Fruit fly (Drosophila melanogaster) whole organism, embryonic: ENCODE measurements around the gene CG15894.

Source experiments
- Antp ChIP-seq: fragments of 200-800 bp; sonication (Bioruptor generic); optimal IDR thresholded peaks from 3 replicates; lab custom pipeline; 2016; ENCODE audit warnings: missing biosample characterization, missing genetic modification characterization
- Asciz ChIP-seq: fragments of 200-800 bp; sonication (Bioruptor generic); optimal IDR thresholded peaks from 2 replicates; lab custom pipeline; 2017; ENCODE audit warnings: missing biosample characterization, mild to moderate bottlenecking, missing genetic modification characterization, missing genetic modification reagents
- Atf6 ChIP-seq: fragments of 200-800 bp; sonication (Bioruptor generic); IDR thresholded peaks from 2 replicates; pipeline ENCODE4 v1.3.6; 2022; ENCODE audit warnings: missing biosample characterization, missing genetic modification characterization
- CG10147 ChIP-seq: fragments of 200-800 bp; sonication (Bioruptor generic); optimal IDR thresholded peaks from 2 replicates; lab custom pipeline; 2019; ENCODE audit warnings: missing biosample characterization, mild to moderate bottlenecking, missing genetic modification characterization, moderate library complexity
- CG1024 ChIP-seq: fragments of 200-800 bp; sonication (Bioruptor generic); IDR thresholded peaks from 2 replicates; pipeline ENCODE4 v1.3.6; 2022; ENCODE audit warnings: missing biosample characterization, missing genetic modification characterization
- CG12104 ChIP-seq: fragments of 200-800 bp; sonication (Bioruptor generic); optimal IDR thresholded peaks from 3 replicates; lab custom pipeline; 2016; ENCODE audit warnings: missing biosample characterization, missing genetic modification characterization
- CG12744 ChIP-seq: fragments of 200-800 bp; sonication (Bioruptor generic); optimal IDR thresholded peaks from 2 replicates; lab custom pipeline; 2016; ENCODE audit warnings: missing biosample characterization, missing genetic modification characterization
- CG13287 ChIP-seq: fragments of 200-800 bp; sonication (Bioruptor generic); IDR thresholded peaks from 2 replicates; pipeline ENCODE4 v1.3.6; 2022; ENCODE audit warnings: missing biosample characterization, missing genetic modification characterization; ENCODE audit not compliant: partially characterized antibody
- CG1529 ChIP-seq: fragments of 200-800 bp; sonication (Bioruptor generic); optimal IDR thresholded peaks from 3 replicates; lab custom pipeline; 2018; ENCODE audit warnings: missing biosample characterization, missing genetic modification characterization
- CG17328 ChIP-seq: fragments of 200-800 bp; sonication (Bioruptor generic); IDR thresholded peaks from 2 replicates; pipeline ENCODE4 v1.3.6; 2022; ENCODE audit warnings: missing biosample characterization, missing genetic modification characterization
- CG17802 ChIP-seq: fragments of 200-800 bp; sonication (Bioruptor generic); optimal IDR thresholded peaks from 2 replicates; lab custom pipeline; 2018; ENCODE audit warnings: missing biosample characterization, mild to moderate bottlenecking, missing genetic modification characterization, moderate library complexity
- CG30431 ChIP-seq: fragments of 200-800 bp; sonication (Bioruptor generic); optimal IDR thresholded peaks from 2 replicates; lab custom pipeline; 2017; ENCODE audit warnings: missing biosample characterization, missing genetic modification characterization
- CG31224 ChIP-seq: fragments of 200-800 bp; sonication (Bioruptor generic); IDR thresholded peaks from 2 replicates; pipeline ENCODE4 v1.3.6; 2022; ENCODE audit warnings: missing biosample characterization, missing genetic modification characterization
- CG34376 ChIP-seq: fragments of 200-800 bp; sonication (Bioruptor generic); optimal IDR thresholded peaks from 2 replicates; lab custom pipeline; 2018; ENCODE audit warnings: missing biosample characterization, mild to moderate bottlenecking, missing genetic modification characterization
- CG3995 ChIP-seq: fragments of 200-800 bp; sonication (Bioruptor generic); optimal IDR thresholded peaks from 3 replicates; lab custom pipeline; 2016; ENCODE audit warnings: missing biosample characterization, missing genetic modification characterization
- CG4707 ChIP-seq: fragments of 200-800 bp; sonication (Bioruptor generic); optimal IDR thresholded peaks from 2 replicates; lab custom pipeline; 2018; ENCODE audit warnings: missing biosample characterization, mild to moderate bottlenecking, missing genetic modification characterization, moderate library complexity
- CG6654 ChIP-seq: fragments of 200-800 bp; sonication (Bioruptor generic); optimal IDR thresholded peaks from 2 replicates; lab custom pipeline; 2017; ENCODE audit warnings: missing biosample characterization, mild to moderate bottlenecking, missing genetic modification characterization
- CG7271 ChIP-seq: fragments of 200-800 bp; sonication (Bioruptor generic); optimal IDR thresholded peaks from 2 replicates; lab custom pipeline; 2018; ENCODE audit warnings: missing biosample characterization, mild to moderate bottlenecking, missing genetic modification characterization, moderate library complexity
- CG7839 ChIP-seq: fragments of 200-800 bp; sonication (Bioruptor generic); optimal IDR thresholded peaks from 3 replicates; lab custom pipeline; 2018; ENCODE audit warnings: missing biosample characterization, mild to moderate bottlenecking, missing genetic modification characterization, moderate library complexity
- CG8924 ChIP-seq: fragments of 200-800 bp; optimal IDR thresholded peaks from 3 replicates; lab custom pipeline; 2019; ENCODE audit warnings: missing biosample characterization, mild to moderate bottlenecking, missing genetic modification characterization, moderate library complexity
- CG9727 ChIP-seq: fragments of 200-800 bp; sonication (Bioruptor generic); optimal IDR thresholded peaks from 3 replicates; lab custom pipeline; 2017; ENCODE audit warnings: missing biosample characterization, mild to moderate bottlenecking, missing genetic modification characterization
- CrebB ChIP-seq: fragments of 200-800 bp; sonication (Bioruptor generic); optimal IDR thresholded peaks from 3 replicates; lab custom pipeline; 2018; ENCODE audit warnings: missing biosample characterization, mild to moderate bottlenecking, missing genetic modification characterization
- Dfd ChIP-seq, 2 experiments: fragments of >200 bp; optimal IDR thresholded peaks; 2 replicates each; lab custom pipeline; 2017; ENCODE audit warnings: missing biosample characterization in 2 of 2, missing genetic modification characterization in 2 of 2
- Dp ChIP-seq: fragments of 200-800 bp; sonication (Bioruptor generic); optimal IDR thresholded peaks from 2 replicates; lab custom pipeline; 2018; ENCODE audit warnings: missing biosample characterization, mild to moderate bottlenecking, missing genetic modification characterization, moderate library complexity
- ERR ChIP-seq: fragments of 200-800 bp; sonication (Bioruptor generic); optimal IDR thresholded peaks from 2 replicates; lab custom pipeline; 2016; ENCODE audit warnings: missing biosample characterization, missing genetic modification characterization
- Eip74EF ChIP-seq, 2 experiments: fragments of 200-800 bp in 1 of 2; fragments of >200 bp in 1 of 2; sonication (Bioruptor generic) in 1 of 2; optimal IDR thresholded peaks; 2 replicates each; lab custom pipeline; 2017 to 2019; ENCODE audit warnings: missing biosample characterization in 2 of 2, missing genetic modification characterization in 2 of 2, mild to moderate bottlenecking in 1 of 2, moderate library complexity in 1 of 2
- Lpt ChIP-seq: fragments of >200 bp; optimal IDR thresholded peaks from 2 replicates; lab custom pipeline; 2018; ENCODE audit warnings: missing biosample characterization, missing genetic modification characterization
- Nf-YB ChIP-seq: fragments of 200-800 bp; sonication (Bioruptor generic); optimal IDR thresholded peaks from 3 replicates; lab custom pipeline; 2019; ENCODE audit warnings: missing biosample characterization, mild to moderate bottlenecking, missing genetic modification characterization, moderate library complexity
- Pdp1 ChIP-seq, 2 experiments: fragments of 200-800 bp; sonication (Bioruptor generic); optimal IDR thresholded peaks; 3 replicates each; lab custom pipeline; 2016; ENCODE audit warnings: missing biosample characterization in 2 of 2, missing genetic modification characterization in 2 of 2, mild to moderate bottlenecking in 1 of 2, moderate library complexity in 1 of 2
- Poxn ChIP-seq: fragments of 200-800 bp; sonication (Bioruptor generic); IDR thresholded peaks from 2 replicates; pipeline ENCODE4 v1.3.6; 2022; ENCODE audit warnings: missing biosample characterization, missing genetic modification characterization
- Ravus ChIP-seq: fragments of 200-800 bp; sonication (Bioruptor generic); IDR thresholded peaks from 2 replicates; pipeline ENCODE4 v1.3.6; 2022; ENCODE audit warnings: missing biosample characterization, missing genetic modification characterization
- ash1 ChIP-seq: fragments of 200-800 bp; sonication (Bioruptor generic); optimal IDR thresholded peaks from 2 replicates; lab custom pipeline; 2018; ENCODE audit warnings: missing biosample characterization, mild to moderate bottlenecking, missing genetic modification characterization
- chn ChIP-seq: fragments of 200-800 bp; sonication (Bioruptor generic); optimal IDR thresholded peaks from 2 replicates; lab custom pipeline; 2016; ENCODE audit warnings: missing biosample characterization, missing genetic modification characterization
- dimm ChIP-seq: fragments of 200-800 bp; sonication (Bioruptor generic); IDR thresholded peaks from 2 replicates; pipeline ENCODE4 v1.3.6; 2022; ENCODE audit warnings: missing biosample characterization, missing genetic modification characterization
- disco-r ChIP-seq: fragments of 200-800 bp; sonication (Bioruptor generic); optimal IDR thresholded peaks from 2 replicates; lab custom pipeline; 2016; ENCODE audit warnings: missing biosample characterization, missing genetic modification characterization
- dysf ChIP-seq: fragments of 200-800 bp; sonication (Bioruptor generic); IDR thresholded peaks from 3 replicates; pipeline ENCODE4 v1.3.6; 2022; ENCODE audit warnings: missing biosample characterization, missing genetic modification characterization
- h ChIP-seq: fragments of >200 bp; optimal IDR thresholded peaks from 2 replicates; lab custom pipeline; 2017
- hbn ChIP-seq: fragments of 200-800 bp; sonication (Bioruptor generic); IDR thresholded peaks from 2 replicates; pipeline ENCODE4 v1.3.6; 2022; ENCODE audit warnings: missing biosample characterization, missing genetic modification characterization; ENCODE audit not compliant: partially characterized antibody
- ind ChIP-seq: fragments of 200-800 bp; sonication (Bioruptor generic); optimal IDR thresholded peaks from 3 replicates; lab custom pipeline; 2016; ENCODE audit warnings: missing biosample characterization, missing genetic modification characterization
- jing ChIP-seq: fragments of 200-800 bp; sonication (Bioruptor generic); optimal IDR thresholded peaks from 2 replicates; lab custom pipeline; 2018; ENCODE audit warnings: missing biosample characterization, mild to moderate bottlenecking, missing genetic modification characterization
- ken ChIP-seq: fragments of 200-800 bp; sonication (Bioruptor generic); IDR thresholded peaks from 3 replicates; pipeline ENCODE4 v1.3.6; 2022; ENCODE audit warnings: missing biosample characterization, missing genetic modification characterization
- lmd ChIP-seq: fragments of 200-800 bp; sonication (Bioruptor generic); IDR thresholded peaks from 2 replicates; pipeline ENCODE4 v1.3.6; 2022; ENCODE audit warnings: missing biosample characterization, missing genetic modification characterization
- lola ChIP-seq, 3 experiments: fragments of >200 bp in 2 of 3; fragments of 200-800 bp in 1 of 3; sonication (Bioruptor generic) in 1 of 3; optimal IDR thresholded peaks; 2 replicates each; lab custom pipeline; 2017 to 2019; ENCODE audit warnings: missing biosample characterization in 3 of 3, missing genetic modification characterization in 3 of 3, mild to moderate bottlenecking in 1 of 3, moderate library complexity in 1 of 3
- p53 ChIP-seq: fragments of 200-800 bp; sonication (Bioruptor generic); optimal IDR thresholded peaks from 2 replicates; lab custom pipeline; 2016; ENCODE audit warnings: missing biosample characterization, missing genetic modification characterization
- run ChIP-seq: fragments of 200-800 bp; sonication (Bioruptor generic); optimal IDR thresholded peaks from 3 replicates; lab custom pipeline; 2018; ENCODE audit warnings: missing biosample characterization, mild to moderate bottlenecking, missing genetic modification characterization
- sc ChIP-seq, 3 experiments: fragments of >200 bp in 2 of 3; fragments of 200-800 bp in 1 of 3; sonication (Bioruptor generic) in 1 of 3; optimal IDR thresholded peaks; 2 replicates in 2 of 3; 3 replicates in 1 of 3; lab custom pipeline; 2017; ENCODE audit warnings: mild to moderate bottlenecking in 1 of 3, missing biosample characterization in 1 of 3, missing genetic modification characterization in 1 of 3, missing genetic modification reagents in 1 of 3
- seq ChIP-seq: fragments of 200-800 bp; sonication (Bioruptor generic); IDR thresholded peaks from 2 replicates; pipeline ENCODE4 v1.3.6; 2022; ENCODE audit warnings: missing biosample characterization, missing genetic modification characterization
- sob ChIP-seq: fragments of 200-800 bp; sonication (Bioruptor generic); IDR thresholded peaks from 2 replicates; pipeline ENCODE4 v1.3.6; 2022; ENCODE audit warnings: missing biosample characterization, missing genetic modification characterization
- tll ChIP-seq, 2 experiments: fragments of 200-800 bp in 1 of 2; fragments of >200 bp in 1 of 2; sonication (Bioruptor generic) in 1 of 2; optimal IDR thresholded peaks; 2 replicates each; lab custom pipeline; 2017 to 2019; ENCODE audit warnings: missing biosample characterization in 2 of 2, missing genetic modification characterization in 2 of 2, mild to moderate bottlenecking in 1 of 2, moderate library complexity in 1 of 2
- ttk ChIP-seq: fragments of 200-800 bp; sonication (Bioruptor generic); IDR thresholded peaks from 2 replicates; pipeline ENCODE4 v2.1.2; 2022; ENCODE audit warnings: missing biosample characterization, missing genetic modification characterization
- wor ChIP-seq: fragments of 200-800 bp; sonication (Bioruptor generic); IDR thresholded peaks from 2 replicates; pipeline ENCODE4 v1.3.6; 2022; ENCODE audit warnings: missing biosample characterization, missing genetic modification characterization

The CG15894 gene

dm6 chrX:6376748-6377147 lies 67.7 kb downstream of the CG15894 start (continued):
- no peak for TF ChIP-seq dimm (GFP tag; lab: Robert Waterston, UW)
- no peak for TF ChIP-seq CG10147
- TF ChIP-seq sob (GFP tag; lab: Robert Waterston, UW) = no peak
- TF ChIP-seq ken (GFP tag; lab: Robert Waterston, UW) = no peak
- no peak for TF ChIP-seq wor (GFP tag; lab: Robert Waterston, UW)
- no peak for TF ChIP-seq ttk (GFP tag; lab: Robert Waterston, UW)
- TF ChIP-seq Poxn (GFP tag; lab: Robert Waterston, UW) = no peak
- TF ChIP-seq CG12104 = no peak
- TF ChIP-seq CrebB (tag; lab: Kevin White, UChicago) = no peak
- no peak for TF ChIP-seq CG34376 (GFP tag; lab: Kevin White, UChicago)
- TF ChIP-seq ERR (GFP tag; lab: Kevin White, UChicago) = no peak
- no peak for TF ChIP-seq CG30431 (GFP tag; lab: Kevin White, UChicago)
- TF ChIP-seq CG1529 (GFP tag; lab: Kevin White, UChicago) = no peak
- TF ChIP-seq tll (GFP tag; optimal IDR thresholded peaks at IDR 0.05; lab: Kevin White, UChicago) = no peak
- no peak for TF ChIP-seq jing (GFP tag; lab: Kevin White, UChicago)
- peak; percentile 48 for TF ChIP-seq CG7839 (tag; lab: Kevin White, UChicago)
- no peak for TF ChIP-seq CG1024 (GFP tag; lab: Robert Waterston, UW)
- TF ChIP-seq CG13287 (GFP tag; lab: Robert Waterston, UW) = no peak
- no peak for TF ChIP-seq Dfd (GFP tag; optimal IDR thresholded peaks at IDR 0.05; lab: Kevin White, UChicago)
- TF ChIP-seq chn (GFP tag; lab: Kevin White, UChicago) = no peak
- no peak for TF ChIP-seq Dp
- TF ChIP-seq h (lab: Kevin White, UChicago) = no peak
- TF ChIP-seq lola (GFP tag; optimal IDR thresholded peaks at IDR 0.05; lab: Kevin White, UChicago) = no peak
- TF ChIP-seq Pdp1 (GFP tag; optimal IDR thresholded peaks at IDR 0.05; lab: Kevin White, UChicago) = peak in 1 of 2 experiments; percentile 19
- TF ChIP-seq Eip74EF (GFP tag; optimal IDR thresholded peaks at IDR 0.05; lab: Kevin White, UChicago) = no peak
- no peak for TF ChIP-seq Nf-YB (GFP tag; lab: Kevin White, UChicago)
- no peak for TF ChIP-seq CG3995 (GFP tag; lab: Kevin White, UChicago)
- no peak for TF ChIP-seq seq (GFP tag; lab: Robert Waterston, UW)
- TF ChIP-seq p53 (GFP tag; lab: Kevin White, UChicago) = no peak
- TF ChIP-seq Atf6 (GFP tag; lab: Robert Waterston, UW) = peak; percentile 27; the same call in 1 of the 2 replicates
- TF ChIP-seq Asciz = no peak
- TF ChIP-seq hbn (GFP tag; lab: Robert Waterston, UW) = no peak
- no peak for TF ChIP-seq Lpt (GFP tag; lab: Kevin White, UChicago)
- TF ChIP-seq CG9727 = peak; percentile 12
- no peak for TF ChIP-seq CG12744 (GFP tag; lab: Kevin White, UChicago)
- TF ChIP-seq CG6654 = no peak
- TF ChIP-seq Ravus (GFP tag; lab: Robert Waterston, UW) = no peak
- no peak for TF ChIP-seq sc (optimal IDR thresholded peaks at IDR 0.05; lab: Kevin White, UChicago)
- no peak for TF ChIP-seq sc (GFP tag; optimal IDR thresholded peaks at IDR 0.05; lab: Kevin White, UChicago)
- TF ChIP-seq CG7271 (tag; lab: Kevin White, UChicago) = no peak
- TF ChIP-seq ash1 = no peak
- no peak for TF ChIP-seq disco-r (GFP tag; lab: Kevin White, UChicago)
- TF ChIP-seq CG17328 = no peak
- no peak for TF ChIP-seq CG17802 (tag; lab: Kevin White, UChicago)
- no peak for TF ChIP-seq CG8924 (tag; lab: Kevin White, UChicago)
- peak; percentile 12 for TF ChIP-seq Antp
- peak; percentile 42; the same call in 1 of the 3 replicates for TF ChIP-seq dysf (GFP tag; lab: Robert Waterston, UW)
- TF ChIP-seq run = no peak
- TF ChIP-seq ind (GFP tag; lab: Kevin White, UChicago) = peak; percentile 31
- no peak for TF ChIP-seq CG31224 (GFP tag; lab: Robert Waterston, UW)
- no peak for TF ChIP-seq lmd (GFP tag; lab: Robert Waterston, UW)
- no peak for TF ChIP-seq CG4707 (GFP tag; lab: Kevin White, UChicago)
